Fruit fly (Drosophila melanogaster): ENCODE results near the gene CG7884.

CG7884 gene

dm6 chrX:19201630-19202029 lies 18.8 kb upstream of the CG7884 start, which contains the start of gene CG7990 (continued):
- TF ChIP-seq MESR4 (GFP tag; optimal IDR thresholded peaks at IDR 0.05), result peak; percentile 2
- TF ChIP-seq lmd (GFP tag; IDR thresholded peaks at IDR 0.05), result no peak
- TF ChIP-seq Adf1 (GFP tag; IDR thresholded peaks at IDR 0.05), result no peak; the same call in 1 of the 2 replicates
- no peak for TF ChIP-seq Rfx (GFP tag; IDR thresholded peaks at IDR 0.05)
- no peak for TF ChIP-seq CG5245 (GFP tag; optimal IDR thresholded peaks at IDR 0.05)
- no peak for TF ChIP-seq cad (GFP tag; optimal IDR thresholded peaks at IDR 0.05)
- no peak for TF ChIP-seq seq (GFP tag; IDR thresholded peaks at IDR 0.05)
- TF ChIP-seq Ets97D (GFP tag; optimal IDR thresholded peaks at IDR 0.05), result peak; percentile 32
- no peak for TF ChIP-seq CG7987 (GFP tag; optimal IDR thresholded peaks at IDR 0.05)
- no peak for TF ChIP-seq CG2889 (GFP tag; IDR thresholded peaks at IDR 0.05)
- no peak for TF ChIP-seq CG1233 (GFP tag; optimal IDR thresholded peaks at IDR 0.05)
- TF ChIP-seq slou (GFP tag; optimal IDR thresholded peaks at IDR 0.05), result no peak
- TF ChIP-seq bab2 (GFP tag; optimal IDR thresholded peaks at IDR 0.05), result no peak
- no peak for TF ChIP-seq Ets65A (GFP tag)
- no peak for TF ChIP-seq lilli (GFP tag; optimal IDR thresholded peaks at IDR 0.05)
- no peak for TF ChIP-seq CG18476 (GFP tag; optimal IDR thresholded peaks at IDR 0.05)
- no peak for TF ChIP-seq phol (tag; optimal IDR thresholded peaks at IDR 0.05)
- no peak; the same call in 1 of the 2 replicates for TF ChIP-seq crol (GFP tag; IDR thresholded peaks at IDR 0.05)
- no peak for TF ChIP-seq Optix (GFP tag; IDR thresholded peaks at IDR 0.05)
- TF ChIP-seq vvl (GFP tag; IDR thresholded peaks at IDR 0.05), result no peak; the same call in 1 of the 2 replicates
- no peak for TF ChIP-seq CG10431 (GFP tag; optimal IDR thresholded peaks at IDR 0.05)
- TF ChIP-seq gsb-n (tag; optimal IDR thresholded peaks at IDR 0.05), result no peak
- TF ChIP-seq CG3407 (GFP tag; optimal IDR thresholded peaks at IDR 0.05), result no peak
- no peak for TF ChIP-seq insv (GFP tag; optimal IDR thresholded peaks at IDR 0.05)
- TF ChIP-seq CG7928 (GFP tag; optimal IDR thresholded peaks at IDR 0.05), result no peak
- TF ChIP-seq vfl (GFP tag; optimal IDR thresholded peaks at IDR 0.05), result no peak
- TF ChIP-seq odd (GFP tag; optimal IDR thresholded peaks at IDR 0.05), result no peak
- no peak for TF ChIP-seq CG3847 (GFP tag; IDR thresholded peaks at IDR 0.05)
- no peak for TF ChIP-seq YL-1 (GFP tag; optimal IDR thresholded peaks at IDR 0.05)
- TF ChIP-seq NC2β (GFP tag; optimal IDR thresholded peaks at IDR 0.05), result no peak
- no peak for TF ChIP-seq chn (GFP tag; optimal IDR thresholded peaks at IDR 0.05)
- peak; percentile 27 for TF ChIP-seq CG17186 (GFP tag; optimal IDR thresholded peaks at IDR 0.05)
- no peak for TF ChIP-seq gce (GFP tag; IDR thresholded peaks at IDR 0.05)
- TF ChIP-seq jumu (GFP tag; optimal IDR thresholded peaks at IDR 0.05), result no peak
- no peak for TF ChIP-seq CG17612 (GFP tag; IDR thresholded peaks at IDR 0.05)
- TF ChIP-seq ewg (GFP tag; optimal IDR thresholded peaks at IDR 0.05), result peak; percentile 86
- no peak for TF ChIP-seq D (optimal IDR thresholded peaks at IDR 0.05)
- no peak for TF ChIP-seq D (GFP tag; optimal IDR thresholded peaks at IDR 0.05)
- no peak for TF ChIP-seq CG17359 (tag; optimal IDR thresholded peaks at IDR 0.05)
- no peak for TF ChIP-seq MTF-1 (GFP tag; optimal IDR thresholded peaks at IDR 0.05; ENCODE audit: borderline replicate concordance)
- no peak for TF ChIP-seq CG17912 (GFP tag; optimal IDR thresholded peaks at IDR 0.05)
- TF ChIP-seq sna (GFP tag; IDR thresholded peaks at IDR 0.05; ENCODE audit: partially characterized antibody), result no peak
- TF ChIP-seq CG10274 (GFP tag; optimal IDR thresholded peaks at IDR 0.05), result no peak
- TF ChIP-seq Six4 (GFP tag; optimal IDR thresholded peaks at IDR 0.05), result no peak
- TF ChIP-seq Ssrp (tag; optimal IDR thresholded peaks at IDR 0.05), result no peak
- no peak for TF ChIP-seq hth (optimal IDR thresholded peaks at IDR 0.05)
- TF ChIP-seq CG30403 (GFP tag; optimal IDR thresholded peaks at IDR 0.05), result no peak
- no peak for TF ChIP-seq CG8478 (optimal IDR thresholded peaks at IDR 0.05)
- TF ChIP-seq Doc2 (GFP tag; IDR thresholded peaks at IDR 0.05), result no peak
- TF ChIP-seq CG14860 (GFP tag; IDR thresholded peaks at IDR 0.05; ENCODE audit: partially characterized antibody), result 0 out of 3 replicates have a peak, but pooled peaks have one; percentile 14
- TF ChIP-seq gfzf (GFP tag; optimal IDR thresholded peaks at IDR 0.05), result peak; percentile 75
- no peak for TF ChIP-seq CG1832 (GFP tag; optimal IDR thresholded peaks at IDR 0.05)
- no peak for TF ChIP-seq wor (GFP tag; IDR thresholded peaks at IDR 0.05)
- TF ChIP-seq Antp (GFP tag; optimal IDR thresholded peaks at IDR 0.05), result no peak

All from whole organism, embryonic.